Worm (Caenorhabditis elegans): ENCODE measurements around the gene F35G12.7.

- TF ChIP-seq B0310.2 (tag; optimal IDR thresholded peaks at IDR 0.05) = no peak
- no peak for TF ChIP-seq hmbx-1 (tag; optimal IDR thresholded peaks at IDR 0.05)
- no peak for TF ChIP-seq ama-1 (optimal IDR thresholded peaks at IDR 0.05)
- TF ChIP-seq ceh-13 (GFP tag; optimal IDR thresholded peaks at IDR 0.05) = no peak
- no peak for TF ChIP-seq hnd-1 (tag; optimal IDR thresholded peaks at IDR 0.05)
- no peak for TF ChIP-seq tbx-37 (GFP tag; conservative IDR thresholded peaks at IDR 0.05)
- TF ChIP-seq ets-7 (tag; optimal IDR thresholded peaks at IDR 0.05) = no peak
- no peak for TF ChIP-seq ceh-36 (tag; optimal IDR thresholded peaks at IDR 0.05)
These were observed 39.2 kb upstream of the F35G12.7 start for ce11 chrIII:4626148-4626922.

All from whole organism, early embryonic.